Worm (Caenorhabditis elegans) whole organism, dauer: ENCODE measurements around the gene srbc-29.

Source experiments
- unc-62 ChIP-seq: sonication (generic microtip); optimal IDR thresholded peaks from 2 replicates; lab custom pipeline; 2017; ENCODE audit warnings: missing biosample characterization, missing genetic modification reagents, missing genetic modification characterization

srbc-29 gene

DNA sequence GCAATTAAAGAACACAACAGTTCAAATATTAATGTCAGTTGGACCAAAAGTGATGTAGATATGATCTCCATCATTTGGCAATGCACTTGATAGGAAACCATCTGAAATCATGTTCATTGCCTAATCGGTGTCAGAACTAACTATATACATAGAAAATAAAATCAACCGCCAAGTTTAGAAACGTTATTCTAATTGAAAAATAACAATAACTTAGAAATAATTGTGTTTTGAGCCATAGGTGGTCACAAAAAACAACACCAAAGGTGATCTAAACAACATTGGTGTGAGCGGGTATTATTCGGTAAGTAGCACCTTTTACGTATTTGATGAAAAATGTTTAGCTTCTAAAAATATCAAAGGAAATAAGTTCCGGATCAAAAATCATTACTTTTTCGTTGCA is 46.3 kb downstream of the srbc-29 start, which contains the start of gene srab-21:
Gene srab-21, minus strand, starts transcription at position 101 of the 400 bp plus-strand sequence.
- no peak for TF ChIP-seq unc-62
